Worm (Caenorhabditis elegans): ENCODE data around the gene tbc-11.

The tbc-11 gene

DNA sequence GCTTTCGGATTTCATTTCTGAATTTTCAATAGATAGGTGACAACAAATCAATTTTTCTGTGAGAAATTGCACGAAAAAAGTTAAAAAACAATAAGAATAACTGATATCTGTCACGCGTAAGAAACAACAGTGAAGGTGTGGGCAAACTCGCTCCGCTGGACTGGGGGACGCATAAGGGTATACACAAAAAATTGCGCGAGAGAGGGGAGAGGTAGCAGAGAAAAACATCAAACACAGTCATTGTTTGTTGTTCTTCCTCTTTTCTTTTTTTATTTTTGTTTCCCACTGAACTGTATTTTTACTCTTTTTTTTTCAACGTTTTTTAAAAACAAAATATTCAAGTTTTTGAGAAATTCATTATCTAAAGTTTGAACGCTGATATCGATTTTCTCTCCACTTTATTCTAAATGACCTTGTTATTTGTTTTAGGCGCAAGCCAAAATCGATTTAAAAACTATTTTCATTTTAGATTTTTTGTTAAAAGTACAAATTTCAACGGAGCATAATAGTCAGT lies at the start of gene tbc-11, which contains the start of gene pifk-1:
Gene tbc-11, plus strand, starts transcription at position 464 of the 514 bp plus-strand sequence.
Gene pifk-1, minus strand, starts transcription at position 17 of the 514 bp plus-strand sequence.
- TF ChIP-seq hmg-4 (GFP tag; optimal IDR thresholded peaks at IDR 0.05) (no peak), tbx-37 (GFP tag; conservative IDR thresholded peaks at IDR 0.05) (no peak), hnd-1 (tag; optimal IDR thresholded peaks at IDR 0.05) (no peak), pes-1 (GFP tag; IDR thresholded peaks at IDR 0.05) (no peak), flt-1 (GFP tag; IDR thresholded peaks at IDR 0.05) (no peak), B0310.2 (tag; optimal IDR thresholded peaks at IDR 0.05) (no peak), tra-4 (tag; optimal IDR thresholded peaks at IDR 0.05) (no peak), ceh-13 (GFP tag; optimal IDR thresholded peaks at IDR 0.05) (no peak)

DNA sequence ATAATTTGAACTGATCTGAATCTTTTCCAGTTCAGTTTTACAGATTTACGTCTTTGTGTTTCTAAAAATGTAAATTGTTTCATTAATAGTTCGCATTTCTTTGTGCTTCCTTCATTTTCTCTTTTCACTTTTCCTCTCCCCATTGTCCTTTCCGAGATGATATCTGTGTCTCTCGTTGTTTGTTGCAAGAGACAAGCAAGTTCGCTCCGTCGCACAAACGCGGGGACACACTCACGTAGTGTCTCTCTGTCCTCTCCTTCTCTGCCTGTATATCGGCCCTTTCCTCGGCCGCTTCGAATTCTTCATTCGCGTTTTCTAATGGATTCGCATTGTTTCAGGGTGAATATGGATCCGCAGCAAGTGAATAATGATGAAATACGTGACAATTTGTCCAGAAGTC lies 47.8 kb upstream of the tbc-11 start, which contains the start of gene ZC13.1:
Gene ZC13.1, plus strand, starts transcription at position 305 of the 400 bp plus-strand sequence.
- no peak for TF ChIP-seq B0310.2 (tag; optimal IDR thresholded peaks at IDR 0.05)
- TF ChIP-seq aly-1 (tag; optimal IDR thresholded peaks at IDR 0.05), result no peak
- TF ChIP-seq hmg-4 (GFP tag; optimal IDR thresholded peaks at IDR 0.05), result peak; percentile 62
- no peak for TF ChIP-seq tbx-11 (GFP tag; IDR thresholded peaks at IDR 0.05)
- no peak for TF ChIP-seq ama-1 (optimal IDR thresholded peaks at IDR 0.05)
- no peak for TF ChIP-seq pes-1 (GFP tag; IDR thresholded peaks at IDR 0.05)
- TF ChIP-seq hnd-1 (tag; optimal IDR thresholded peaks at IDR 0.05), result no peak
- TF ChIP-seq tra-4 (tag; optimal IDR thresholded peaks at IDR 0.05), result no peak
- peak; percentile 54 for TF ChIP-seq F13C5.2 (tag; optimal IDR thresholded peaks at IDR 0.05)

DNA sequence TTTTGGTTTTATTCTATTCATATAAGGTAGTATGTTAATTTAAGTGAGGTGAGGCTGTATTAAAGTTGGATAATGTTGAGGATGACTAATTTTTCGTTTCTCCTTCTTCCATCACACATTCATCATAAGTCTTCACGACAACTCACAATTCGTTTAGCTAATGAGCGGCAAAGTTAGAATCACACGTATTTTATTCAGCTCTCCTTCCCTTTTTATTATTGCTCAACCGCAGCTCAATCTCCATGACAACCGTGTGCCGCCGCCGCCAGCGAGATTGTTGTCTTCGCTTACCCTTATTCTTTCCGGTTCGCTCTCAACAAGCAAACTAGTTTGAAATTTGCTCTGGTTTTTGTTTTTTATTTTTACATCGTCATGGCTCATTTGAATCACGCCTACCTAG lies 44.4 kb upstream of the tbc-11 start, which contains the start of gene ZC13.2:
Gene ZC13.2, plus strand, starts transcription at position 301 of the 400 bp plus-strand sequence.
- TF ChIP-seq hmbx-1 (tag; optimal IDR thresholded peaks at IDR 0.05), result no peak
- TF ChIP-seq tbx-37 (GFP tag; conservative IDR thresholded peaks at IDR 0.05), result no peak
- no peak for TF ChIP-seq flt-1 (GFP tag; IDR thresholded peaks at IDR 0.05)
- no peak for TF ChIP-seq ceh-36 (tag; optimal IDR thresholded peaks at IDR 0.05)
- TF ChIP-seq ets-7 (tag; optimal IDR thresholded peaks at IDR 0.05), result no peak
- TF ChIP-seq hnd-1 (tag; optimal IDR thresholded peaks at IDR 0.05), result no peak
- TF ChIP-seq F13C5.2 (tag; optimal IDR thresholded peaks at IDR 0.05), result no peak
- TF ChIP-seq pes-1 (GFP tag; IDR thresholded peaks at IDR 0.05), result no peak

DNA sequence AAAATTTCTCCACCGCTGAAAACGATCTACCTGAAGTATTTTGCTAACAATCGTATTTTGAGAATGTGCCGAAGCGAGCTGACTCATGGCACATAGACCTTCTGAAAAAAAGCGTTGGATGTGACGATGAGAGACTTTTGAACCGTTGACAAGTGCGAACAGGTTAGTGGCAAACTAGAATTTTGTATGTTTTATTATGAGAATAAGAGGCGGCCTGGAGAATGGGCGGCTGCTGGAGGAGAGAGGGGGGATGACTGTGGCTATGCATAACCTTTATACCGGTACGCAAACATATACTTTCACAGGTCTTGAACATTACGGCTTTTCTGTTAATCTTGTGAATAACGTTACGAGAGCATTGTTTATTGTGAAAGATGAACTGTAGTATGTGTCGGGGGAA lies 36.5 kb upstream of the tbc-11 start, which contains the start of gene mam-1:
Gene mam-1, minus strand, starts transcription at position 101 of the 400 bp plus-strand sequence.
- TF ChIP-seq aly-1 (tag; optimal IDR thresholded peaks at IDR 0.05), result no peak
- TF ChIP-seq flt-1 (GFP tag; IDR thresholded peaks at IDR 0.05), result no peak
- no peak for TF ChIP-seq ceh-36 (tag; optimal IDR thresholded peaks at IDR 0.05)
- no peak for TF ChIP-seq ama-1 (optimal IDR thresholded peaks at IDR 0.05)
- TF ChIP-seq tra-4 (tag; optimal IDR thresholded peaks at IDR 0.05), result no peak
- no peak for TF ChIP-seq pes-1 (GFP tag; IDR thresholded peaks at IDR 0.05)
- no peak for TF ChIP-seq scrt-1 (GFP tag; IDR thresholded peaks at IDR 0.05)
- TF ChIP-seq ceh-13 (GFP tag; optimal IDR thresholded peaks at IDR 0.05), result no peak

DNA sequence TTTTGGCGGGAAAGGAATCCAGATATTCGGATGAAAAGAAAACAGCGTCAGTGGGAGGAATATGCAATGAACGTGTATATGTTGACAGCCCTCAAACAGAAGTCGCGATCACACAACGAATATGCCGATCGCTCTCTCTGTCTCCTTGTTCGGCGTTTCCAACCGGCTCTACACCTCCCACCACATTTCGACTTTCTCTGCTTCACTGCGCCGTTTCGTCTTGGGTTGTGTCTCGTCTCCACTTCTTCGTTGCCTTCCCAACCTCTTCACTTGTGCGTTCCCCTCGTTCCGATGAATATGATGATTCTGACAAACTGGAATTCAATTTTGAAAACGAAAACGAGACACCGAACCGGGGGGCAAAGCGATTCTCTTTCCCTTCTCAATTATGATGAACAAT lies 26.8 kb upstream of the tbc-11 start, which contains the start of gene mab-7:
Gene mab-7, minus strand, starts transcription at position 101 of the 400 bp plus-strand sequence.
- TF ChIP-seq B0310.2 (tag; optimal IDR thresholded peaks at IDR 0.05), result no peak
- TF ChIP-seq scrt-1 (GFP tag; IDR thresholded peaks at IDR 0.05), result no peak
- no peak for TF ChIP-seq hmbx-1 (tag; optimal IDR thresholded peaks at IDR 0.05)
- TF ChIP-seq hnd-1 (tag; optimal IDR thresholded peaks at IDR 0.05), result no peak

DNA sequence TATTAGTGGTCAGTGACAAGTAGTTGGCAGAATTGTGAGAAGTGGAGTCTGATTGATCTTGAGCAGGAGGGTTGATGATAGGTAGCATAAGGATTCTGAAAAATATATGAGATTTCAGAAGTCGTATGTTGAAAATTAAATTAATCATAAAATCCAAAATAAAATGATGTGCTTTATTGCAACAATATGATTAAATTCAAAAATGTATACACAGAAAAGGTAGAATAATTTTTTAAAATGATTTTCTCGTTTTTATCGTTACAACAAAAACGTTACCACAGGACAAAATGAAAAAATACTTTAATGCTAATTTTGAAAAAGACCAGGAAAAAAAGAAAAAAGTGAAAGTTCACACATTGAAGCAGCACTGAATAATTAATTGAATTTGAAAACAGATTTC lies 22.2 kb upstream of the tbc-11 start, which contains the start of gene ZC13.10:
Gene ZC13.10, minus strand, starts transcription at position 101 of the 400 bp plus-strand sequence.
- TF ChIP-seq flt-1 (GFP tag; IDR thresholded peaks at IDR 0.05) (no peak), sea-1 (GFP tag; conservative IDR thresholded peaks at IDR 0.05) (no peak), hmbx-1 (tag; optimal IDR thresholded peaks at IDR 0.05) (no peak), aly-1 (tag; optimal IDR thresholded peaks at IDR 0.05) (no peak), ceh-13 (GFP tag; optimal IDR thresholded peaks at IDR 0.05) (no peak), pes-1 (GFP tag; IDR thresholded peaks at IDR 0.05) (no peak), ets-7 (tag; optimal IDR thresholded peaks at IDR 0.05) (no peak), hnd-1 (tag; optimal IDR thresholded peaks at IDR 0.05) (no peak), B0310.2 (tag; optimal IDR thresholded peaks at IDR 0.05) (no peak), tra-4 (tag; optimal IDR thresholded peaks at IDR 0.05) (no peak), tbx-37 (GFP tag; conservative IDR thresholded peaks at IDR 0.05) (no peak), F13C5.2 (tag; optimal IDR thresholded peaks at IDR 0.05) (no peak)

DNA sequence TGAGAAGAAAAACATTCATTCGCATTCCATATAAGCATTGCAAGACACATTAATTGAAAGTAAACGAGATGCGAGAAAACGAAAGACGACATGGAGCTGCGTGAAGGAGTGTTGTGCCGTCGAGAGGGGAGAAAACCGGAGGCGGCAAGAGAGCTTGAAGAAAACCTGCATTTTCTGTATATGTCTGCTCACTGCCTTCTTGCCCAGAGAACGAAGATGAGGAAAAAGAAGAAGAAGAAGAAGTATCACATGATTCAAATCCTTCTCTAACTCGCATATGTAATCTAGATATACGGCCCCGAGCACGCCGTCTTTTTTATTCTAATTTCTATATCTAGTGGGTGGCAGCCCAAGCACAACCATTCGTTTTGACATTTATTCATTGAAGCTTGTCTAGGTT lies 14.4 kb upstream of the tbc-11 start:
- TF ChIP-seq hnd-1 (tag; optimal IDR thresholded peaks at IDR 0.05), result no peak
- TF ChIP-seq tbx-11 (GFP tag; IDR thresholded peaks at IDR 0.05), result no peak
- TF ChIP-seq hmg-4 (GFP tag; optimal IDR thresholded peaks at IDR 0.05), result no peak
- no peak for TF ChIP-seq hmbx-1 (tag; optimal IDR thresholded peaks at IDR 0.05)
- no peak for TF ChIP-seq B0310.2 (tag; optimal IDR thresholded peaks at IDR 0.05)
- TF ChIP-seq scrt-1 (GFP tag; IDR thresholded peaks at IDR 0.05), result no peak
- TF ChIP-seq ceh-36 (tag; optimal IDR thresholded peaks at IDR 0.05), result no peak
- no peak for TF ChIP-seq aly-1 (tag; optimal IDR thresholded peaks at IDR 0.05)
- no peak for TF ChIP-seq ceh-13 (GFP tag; optimal IDR thresholded peaks at IDR 0.05)
- no peak for TF ChIP-seq F13C5.2 (tag; optimal IDR thresholded peaks at IDR 0.05)

DNA sequence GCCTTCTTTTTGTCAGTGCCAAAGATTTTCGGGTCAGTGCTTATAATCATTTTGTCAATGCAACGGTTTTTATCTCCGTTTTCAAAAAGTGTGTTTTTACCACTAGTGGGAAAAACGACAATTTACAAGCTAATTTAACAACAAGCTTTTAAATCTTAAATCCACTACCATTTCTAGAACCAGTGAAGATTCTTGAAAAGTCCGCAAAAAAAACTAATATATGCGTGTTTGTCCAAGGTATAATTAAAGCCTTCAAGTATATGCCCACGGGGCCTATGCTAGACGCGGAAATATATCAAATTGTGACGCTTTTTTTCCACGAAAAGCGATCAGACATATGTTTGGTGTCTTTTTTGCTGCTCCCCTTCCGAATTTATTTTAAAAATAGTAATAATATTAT lies 12.2 kb upstream of the tbc-11 start:
- no peak for TF ChIP-seq ceh-13 (GFP tag; optimal IDR thresholded peaks at IDR 0.05)
- no peak for TF ChIP-seq flt-1 (GFP tag; IDR thresholded peaks at IDR 0.05)
- no peak for TF ChIP-seq ama-1 (optimal IDR thresholded peaks at IDR 0.05)
- TF ChIP-seq hnd-1 (tag; optimal IDR thresholded peaks at IDR 0.05), result no peak
- no peak for TF ChIP-seq tbx-37 (GFP tag; conservative IDR thresholded peaks at IDR 0.05)

Data from whole organism, early embryonic.